Worm (Caenorhabditis elegans) whole organism, late embryonic: ENCODE data around the gene Y17G9B.8.
A peak's percentile ranks its signal among the peaks of the same experiment; 100 is the strongest.

ENCODE experiments used
- C08G9.2 ChIP-seq: sonication (generic microtip); optimal IDR thresholded peaks from 2 replicates; lab custom pipeline; 2016; ENCODE audit warnings: mild to moderate bottlenecking, missing genetic modification characterization, moderate library complexity, missing compliant biosample characterization
- F13H6.1 ChIP-seq: sonication (generic microtip); optimal IDR thresholded peaks from 2 replicates; lab custom pipeline; 2016; ENCODE audit warnings: missing genetic modification characterization, missing compliant biosample characterization
- K09A11.1 ChIP-seq: sonication (generic microtip); optimal IDR thresholded peaks from 2 replicates; lab custom pipeline; 2017; ENCODE audit warnings: antibody characterized with exemption, mild to moderate bottlenecking, missing genetic modification characterization, missing compliant biosample characterization; ENCODE audit not compliant: insufficient read depth
- T23F11.4 ChIP-seq: fragments of 200-800 bp; sonication (Bioruptor generic); optimal IDR thresholded peaks from 2 replicates; lab custom pipeline; 2018; ENCODE audit warnings: mild to moderate bottlenecking, missing genetic modification characterization, missing compliant biosample characterization
- ahr-1 ChIP-seq: sonication (generic microtip); optimal IDR thresholded peaks from 2 replicates; lab custom pipeline; 2016; ENCODE audit warnings: missing genetic modification characterization, missing compliant biosample characterization
- ama-1 ChIP-seq: fragments of 150-350 bp; optimal IDR thresholded peaks from 2 replicates; lab custom pipeline; 2014
- ceh-14 ChIP-seq: sonication (generic microtip); optimal IDR thresholded peaks from 2 replicates; lab custom pipeline; 2016; ENCODE audit warnings: missing genotype, missing genetic modification characterization, missing compliant biosample characterization
- ceh-18 ChIP-seq: sonication (generic microtip); optimal IDR thresholded peaks from 2 replicates; lab custom pipeline; 2016; ENCODE audit warnings: missing genetic modification characterization, missing compliant biosample characterization
- ceh-2 ChIP-seq: sonication (generic microtip); optimal IDR thresholded peaks from 2 replicates; lab custom pipeline; 2016; ENCODE audit warnings: missing genotype, missing genetic modification characterization, missing compliant biosample characterization
- ceh-22 ChIP-seq: sonication (generic microtip); optimal IDR thresholded peaks from 2 replicates; lab custom pipeline; 2017; ENCODE audit warnings: missing biosample characterization, missing genetic modification characterization
- ceh-24 ChIP-seq: sonication (generic microtip); optimal IDR thresholded peaks from 2 replicates; lab custom pipeline; 2016; ENCODE audit warnings: mild to moderate bottlenecking, missing genetic modification characterization, missing compliant biosample characterization
- ceh-31 ChIP-seq: sonication (generic microtip); optimal IDR thresholded peaks from 2 replicates; lab custom pipeline; 2016; ENCODE audit warnings: missing genetic modification characterization, missing compliant biosample characterization
- ceh-34 ChIP-seq: sonication (generic microtip); optimal IDR thresholded peaks from 2 replicates; lab custom pipeline; 2016; ENCODE audit warnings: mild to moderate bottlenecking, missing genetic modification characterization, missing compliant biosample characterization
- ceh-45 ChIP-seq: fragments of 200-800 bp; sonication (Bioruptor generic); IDR thresholded peaks from 2 replicates; pipeline ENCODE4 v1.3.6; 2022; ENCODE audit warnings: missing genetic modification reagents, missing genetic modification characterization, missing compliant biosample characterization
- che-1 ChIP-seq: sonication (generic microtip); optimal IDR thresholded peaks from 2 replicates; lab custom pipeline; 2016; ENCODE audit warnings: mild to moderate bottlenecking, missing genetic modification characterization, missing compliant biosample characterization
- dve-1 ChIP-seq: sonication (generic microtip); optimal IDR thresholded peaks from 2 replicates; lab custom pipeline; 2017; ENCODE audit warnings: antibody characterized with exemption, mild to moderate bottlenecking, missing genetic modification characterization, missing compliant biosample characterization
- elt-2 ChIP-seq: sonication (generic microtip); optimal IDR thresholded peaks from 2 replicates; lab custom pipeline; 2016; ENCODE audit warnings: missing genetic modification reagents, missing genetic modification characterization, missing compliant biosample characterization
- ets-4 ChIP-seq: sonication (generic microtip); optimal IDR thresholded peaks from 2 replicates; lab custom pipeline; 2016; ENCODE audit warnings: missing genetic modification characterization, missing compliant biosample characterization
- gmeb-2 ChIP-seq: sonication (generic microtip); optimal IDR thresholded peaks from 2 replicates; lab custom pipeline; 2016; ENCODE audit warnings: missing genetic modification characterization, inconsistent platforms, missing compliant biosample characterization
- hlh-15 ChIP-seq: sonication (generic microtip); optimal IDR thresholded peaks from 2 replicates; lab custom pipeline; 2016; ENCODE audit warnings: missing genetic modification characterization, missing compliant biosample characterization
- lim-6 ChIP-seq: sonication (generic microtip); optimal IDR thresholded peaks from 2 replicates; lab custom pipeline; 2016; ENCODE audit warnings: missing genetic modification characterization, missing compliant biosample characterization
- lin-11 ChIP-seq: fragments of 200-800 bp; sonication (Bioruptor generic); optimal IDR thresholded peaks from 2 replicates; lab custom pipeline; 2018; ENCODE audit warnings: mild to moderate bottlenecking, missing genetic modification characterization, missing compliant biosample characterization
- madf-2 ChIP-seq: sonication (generic microtip); optimal IDR thresholded peaks from 2 replicates; lab custom pipeline; 2017; ENCODE audit warnings: missing genetic modification characterization, missing compliant biosample characterization
- nfya-1 ChIP-seq: sonication (generic microtip); optimal IDR thresholded peaks from 2 replicates; lab custom pipeline; 2017; ENCODE audit warnings: missing genetic modification characterization, mild to moderate bottlenecking, missing compliant biosample characterization, antibody characterized with exemption, moderate library complexity
- pag-3 ChIP-seq: sonication (generic microtip); optimal IDR thresholded peaks from 2 replicates; lab custom pipeline; 2016; ENCODE audit warnings: missing compliant biosample characterization, missing genetic modification characterization, borderline replicate concordance
- pat-9 ChIP-seq: fragments of 200-800 bp; sonication (Bioruptor generic); optimal IDR thresholded peaks from 2 replicates; lab custom pipeline; 2018; ENCODE audit warnings: mild to moderate bottlenecking, missing genetic modification characterization, moderate library complexity, missing compliant biosample characterization
- pha-2 ChIP-seq: sonication (generic microtip); optimal IDR thresholded peaks from 2 replicates; lab custom pipeline; 2017; ENCODE audit warnings: mild to moderate bottlenecking, missing genetic modification characterization, missing compliant biosample characterization
- pha-4 ChIP-seq: fragments of 150-350 bp; optimal IDR thresholded peaks from 2 replicates; lab custom pipeline; 2018; ENCODE audit warnings: missing biosample characterization, missing genetic modification reagents, missing genetic modification characterization
- pqm-1 ChIP-seq: sonication (generic microtip); optimal IDR thresholded peaks from 2 replicates; lab custom pipeline; 2016; ENCODE audit warnings: missing genetic modification characterization, missing compliant biosample characterization
- ref-2 ChIP-seq: sonication (generic microtip); optimal IDR thresholded peaks from 2 replicates; lab custom pipeline; 2016; ENCODE audit warnings: missing genetic modification characterization, missing compliant biosample characterization
- sdc-2 ChIP-seq: sonication (generic microtip); optimal IDR thresholded peaks from 2 replicates; lab custom pipeline; 2016; ENCODE audit warnings: missing genotype, missing genetic modification characterization, missing compliant biosample characterization
- sox-2 ChIP-seq: fragments of 200-800 bp; sonication (Bioruptor generic); IDR thresholded peaks from 2 replicates; pipeline ENCODE4 v1.3.6; 2022; ENCODE audit warnings: missing genetic modification reagents, missing genetic modification characterization, missing compliant biosample characterization
- sox-4 ChIP-seq: sonication (generic microtip); optimal IDR thresholded peaks from 2 replicates; lab custom pipeline; 2017; ENCODE audit warnings: mild to moderate bottlenecking, missing genetic modification characterization, inconsistent platforms, missing compliant biosample characterization
- syd-9 ChIP-seq: sonication (generic microtip); optimal IDR thresholded peaks from 2 replicates; lab custom pipeline; 2016; ENCODE audit warnings: mild to moderate bottlenecking, missing genetic modification characterization, moderate library complexity, missing compliant biosample characterization
- tbx-2 ChIP-seq: sonication (generic microtip); optimal IDR thresholded peaks from 2 replicates; lab custom pipeline; 2016; ENCODE audit warnings: missing genetic modification characterization, missing compliant biosample characterization
- unc-3 ChIP-seq, 2 experiments: fragments of 200-800 bp in 1 of 2; sonication (Bioruptor generic) in 1 of 2; sonication (generic microtip) in 1 of 2; conservative IDR thresholded peaks in 1 of 2; optimal IDR thresholded peaks in 1 of 2; 2 replicates each; pipeline versions ENCODE4 v1.3.6 to Lab custom; 2016 to 2022; ENCODE audit warnings: missing compliant biosample characterization in 2 of 2, missing genetic modification characterization in 2 of 2, missing genetic modification reagents in 1 of 2
- unc-42 ChIP-seq: sonication (generic microtip); optimal IDR thresholded peaks from 2 replicates; lab custom pipeline; 2016; ENCODE audit warnings: missing genotype, missing genetic modification characterization, missing compliant biosample characterization
- unc-86 ChIP-seq: sonication (generic microtip); optimal IDR thresholded peaks from 2 replicates; lab custom pipeline; 2016; ENCODE audit warnings: missing genetic modification characterization, missing compliant biosample characterization

Y17G9B.8 gene

DNA sequence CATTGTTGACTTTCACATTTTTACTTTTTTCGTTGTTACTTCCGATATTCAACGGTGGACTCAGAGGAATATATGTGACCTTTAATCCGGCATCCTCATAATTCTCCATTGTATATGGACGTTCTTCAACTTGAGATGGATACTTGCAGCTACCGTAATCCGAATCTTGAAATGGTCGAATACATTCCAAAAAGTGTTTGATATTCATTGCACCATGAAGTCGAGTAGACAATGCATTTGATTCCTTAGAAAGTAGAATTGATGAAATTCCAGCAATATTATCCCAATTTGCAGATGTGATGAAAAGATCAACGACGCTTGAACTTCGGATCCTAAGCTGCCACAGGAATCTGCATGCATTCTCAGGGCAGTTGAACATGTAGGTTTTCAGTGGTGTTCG lies 16.2 kb downstream of the Y17G9B.8 start:
- no peak for TF ChIP-seq C08G9.2 (tag; lab: Kevin White, UChicago)
- no peak for TF ChIP-seq pat-9 (tag; lab: Kevin White, UChicago)
- no peak for TF ChIP-seq pqm-1
- TF ChIP-seq ceh-45 (GFP tag; lab: Robert Waterston, UW): no peak
- no peak for TF ChIP-seq nfya-1 (tag; lab: Kevin White, UChicago)
- TF ChIP-seq che-1: no peak
- no peak for TF ChIP-seq unc-42
- TF ChIP-seq syd-9 (tag; lab: Kevin White, UChicago): no peak
- TF ChIP-seq ceh-14 (tag; lab: Kevin White, UChicago): no peak
- TF ChIP-seq ceh-22: no peak
- TF ChIP-seq lim-6 (tag; lab: Kevin White, UChicago): no peak
- no peak for TF ChIP-seq hlh-15 (tag; lab: Kevin White, UChicago)
- no peak for TF ChIP-seq sdc-2
- TF ChIP-seq gmeb-2: no peak
- no peak for TF ChIP-seq pha-4
- TF ChIP-seq pag-3 (tag; lab: Kevin White, UChicago): no peak
- TF ChIP-seq dve-1 (tag; lab: Kevin White, UChicago): no peak
- TF ChIP-seq ceh-2 (tag; lab: Kevin White, UChicago): no peak
- no peak for TF ChIP-seq pha-2 (tag; lab: Kevin White, UChicago)

DNA sequence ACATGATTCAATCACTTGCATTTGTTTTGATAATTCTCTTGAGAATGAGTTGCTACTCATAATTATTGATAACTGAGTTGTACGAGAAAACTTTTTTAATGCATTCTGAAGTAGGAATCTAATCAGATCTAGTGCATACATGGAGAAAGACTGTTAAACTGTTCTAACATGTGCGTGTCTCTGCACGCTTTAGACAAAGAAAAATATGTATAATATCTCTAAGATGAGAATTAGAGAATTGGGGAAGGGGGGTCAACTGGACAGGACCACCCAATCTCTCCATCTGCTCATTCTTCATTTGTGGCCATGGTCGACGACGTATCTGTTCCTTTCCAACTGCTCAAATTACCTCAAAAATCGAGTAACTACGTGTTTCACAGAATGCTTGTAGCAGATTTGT lies 21.4 kb downstream of the Y17G9B.8 start, which contains the start of gene fbxb-78:
TSS of gene fbxb-78 (plus strand) at position 301 of the 400 bp plus-strand sequence.
- TF ChIP-seq ceh-34 (tag; lab: Kevin White, UChicago) (no peak), ceh-24 (no peak), lin-11 (tag; lab: Kevin White, UChicago) (no peak), sox-4 (tag; lab: Kevin White, UChicago) (no peak), K09A11.1 (no peak), pqm-1 (no peak), ama-1 (lab: Kevin White, UChicago) (no peak), T23F11.4 (no peak), ahr-1 (tag; lab: Kevin White, UChicago) (no peak), C08G9.2 (tag; lab: Kevin White, UChicago) (no peak), elt-2 (no peak)

DNA sequence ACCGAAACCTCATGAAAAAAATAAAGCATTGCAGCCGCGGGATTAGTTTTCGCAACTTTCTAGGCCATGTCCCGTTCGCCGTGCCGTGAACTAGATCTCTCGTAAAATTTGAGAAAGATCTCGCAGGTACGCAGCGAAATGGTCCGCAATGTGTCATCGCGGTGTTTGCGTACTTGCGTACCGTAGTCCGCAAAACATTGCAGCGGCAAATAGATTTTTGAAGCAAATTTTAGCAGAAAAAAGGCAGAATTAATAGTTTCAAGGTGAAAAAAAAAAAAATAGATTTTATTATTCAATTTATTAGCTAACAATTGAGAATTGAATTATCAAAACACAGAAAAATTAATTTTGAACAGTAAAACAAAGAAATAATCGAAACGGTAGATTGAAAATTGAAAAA lies 30.7 kb downstream of the Y17G9B.8 start:
- TF ChIP-seq ceh-31 (tag; lab: Kevin White, UChicago) (peak; percentile 79), nfya-1 (tag; lab: Kevin White, UChicago) (peak; percentile 60), unc-42 (peak; percentile 58), ceh-2 (tag; lab: Kevin White, UChicago) (peak; percentile 47), madf-2 (tag; lab: Kevin White, UChicago) (peak; percentile 24), ceh-45 (GFP tag; lab: Robert Waterston, UW) (0 out of 2 replicates have a peak, but pooled peaks have one; percentile 56), elt-2 (peak; percentile 37), F13H6.1 (tag; lab: Kevin White, UChicago) (peak; percentile 28), ets-4 (tag; lab: Kevin White, UChicago) (peak; percentile 21), tbx-2 (peak; percentile 65), ceh-34 (tag; lab: Kevin White, UChicago) (peak; percentile 85), ceh-14 (tag; lab: Kevin White, UChicago) (peak; percentile 87), C08G9.2 (tag; lab: Kevin White, UChicago) (peak; percentile 55), sox-2 (GFP tag; lab: Robert Waterston, UW) (peak; percentile 13; the same call in 1 of the 2 replicates), ceh-18 (tag; lab: Kevin White, UChicago) (peak; percentile 64), unc-3 (GFP tag; conservative IDR thresholded peaks at IDR 0.05; lab: Robert Waterston, UW) (0 out of 2 replicates have a peak, but pooled peaks have one; percentile 36), unc-3 (tag; optimal IDR thresholded peaks at IDR 0.05; lab: Kevin White, UChicago) (peak; percentile 13), unc-86 (tag; lab: Kevin White, UChicago) (peak; percentile 46), ref-2 (tag; lab: Kevin White, UChicago) (peak; percentile 83)
